Worm (Caenorhabditis elegans) whole organism, late embryonic: ENCODE measurements around the gene K02F3.9.
A peak's percentile ranks its signal among the peaks of the same experiment; 100 is the strongest.

Experiments used
- T23F11.4 ChIP-seq: fragments of 200-800 bp; sonication (Bioruptor generic); optimal IDR thresholded peaks from 2 replicates; lab custom pipeline; 2018; ENCODE audit warnings: mild to moderate bottlenecking, missing genetic modification characterization, missing compliant biosample characterization
- elt-2 ChIP-seq: sonication (generic microtip); optimal IDR thresholded peaks from 2 replicates; lab custom pipeline; 2016; ENCODE audit warnings: missing genetic modification reagents, missing genetic modification characterization, missing compliant biosample characterization
- lim-6 ChIP-seq: sonication (generic microtip); optimal IDR thresholded peaks from 2 replicates; lab custom pipeline; 2016; ENCODE audit warnings: missing genetic modification characterization, missing compliant biosample characterization
- nfya-1 ChIP-seq: sonication (generic microtip); optimal IDR thresholded peaks from 2 replicates; lab custom pipeline; 2017; ENCODE audit warnings: missing genetic modification characterization, mild to moderate bottlenecking, missing compliant biosample characterization, antibody characterized with exemption, moderate library complexity
- rnt-1 ChIP-seq: sonication (generic microtip); optimal IDR thresholded peaks from 2 replicates; lab custom pipeline; 2016; ENCODE audit warnings: missing genetic modification characterization, missing compliant biosample characterization
- tbx-2 ChIP-seq: sonication (generic microtip); optimal IDR thresholded peaks from 2 replicates; lab custom pipeline; 2016; ENCODE audit warnings: missing genetic modification characterization, missing compliant biosample characterization
- ttx-3 ChIP-seq: sonication (generic microtip); optimal IDR thresholded peaks from 2 replicates; lab custom pipeline; 2016; ENCODE audit warnings: missing genetic modification reagents, missing genetic modification characterization, missing compliant biosample characterization
- unc-42 ChIP-seq: sonication (generic microtip); optimal IDR thresholded peaks from 2 replicates; lab custom pipeline; 2016; ENCODE audit warnings: missing genotype, missing genetic modification characterization, missing compliant biosample characterization

DNA sequence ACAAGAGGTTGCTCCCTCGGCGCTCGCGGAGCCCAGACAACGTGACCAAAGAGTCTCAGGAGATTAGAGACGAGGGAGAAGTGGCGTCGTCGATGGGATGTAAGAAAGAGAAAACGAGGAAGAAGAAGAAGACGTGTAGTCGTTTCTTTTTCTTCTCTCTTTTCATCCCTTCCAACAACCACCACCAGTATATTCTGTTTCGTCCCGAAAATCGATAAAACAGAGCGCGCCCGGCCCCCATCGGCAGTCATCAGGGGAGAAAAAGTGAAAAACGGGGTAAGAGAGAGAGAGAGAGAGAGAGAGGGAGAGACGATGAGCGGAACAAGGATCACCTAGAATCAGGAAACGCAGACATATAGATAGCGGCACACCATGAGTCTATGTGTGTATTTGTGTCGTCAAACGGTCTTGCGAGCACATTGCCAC lies 46.7 kb upstream of the K02F3.9 start:
- peak; percentile 73 for TF ChIP-seq unc-42 (tag; lab: Kevin White, UChicago)
- TF ChIP-seq rnt-1: peak; percentile 10
- TF ChIP-seq T23F11.4 (GFP tag; lab: Kevin White, UChicago): no peak
- TF ChIP-seq ttx-3 (tag; lab: Kevin White, UChicago): no peak
- TF ChIP-seq lim-6 (tag; lab: Kevin White, UChicago): no peak
- peak; percentile 71 for TF ChIP-seq nfya-1 (tag; lab: Kevin White, UChicago)
- peak; percentile 76 for TF ChIP-seq tbx-2
- peak; percentile 52 for TF ChIP-seq elt-2 (tag; lab: Kevin White, UChicago)
